Worm (Caenorhabditis elegans): ENCODE measurements around the gene sdhd-1.

sdhd-1 gene

DNA sequence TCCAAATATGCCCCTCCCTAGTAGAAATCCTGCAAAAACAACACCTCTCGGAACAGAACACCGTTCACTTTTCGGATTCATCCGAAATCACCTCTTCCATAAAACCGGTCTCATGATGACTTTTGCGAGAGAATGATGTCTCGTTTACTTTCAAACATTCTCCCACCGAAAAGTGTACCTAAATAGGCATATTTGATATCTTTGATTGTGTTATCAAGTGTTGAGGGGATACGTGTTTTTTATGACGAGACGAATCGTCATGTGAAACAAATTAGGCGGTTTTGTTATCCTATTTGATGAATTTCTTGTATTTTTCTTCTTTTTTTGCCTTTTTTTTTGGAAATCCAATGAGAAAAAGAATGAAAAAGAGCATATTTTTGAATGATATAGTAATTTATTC lies 34.5 kb downstream of the sdhd-1 start:
- no peak for TF ChIP-seq F13C5.2 (tag; optimal IDR thresholded peaks at IDR 0.05)
- TF ChIP-seq hmg-4 (GFP tag; optimal IDR thresholded peaks at IDR 0.05): no peak
- TF ChIP-seq tbx-37 (GFP tag; conservative IDR thresholded peaks at IDR 0.05): no peak
- no peak for TF ChIP-seq tbx-11 (GFP tag; IDR thresholded peaks at IDR 0.05)
- TF ChIP-seq tra-4 (tag; optimal IDR thresholded peaks at IDR 0.05): no peak
- no peak for TF ChIP-seq ama-1 (optimal IDR thresholded peaks at IDR 0.05)
- TF ChIP-seq hmbx-1 (tag; optimal IDR thresholded peaks at IDR 0.05): no peak
- TF ChIP-seq ceh-36 (tag; optimal IDR thresholded peaks at IDR 0.05): no peak

DNA sequence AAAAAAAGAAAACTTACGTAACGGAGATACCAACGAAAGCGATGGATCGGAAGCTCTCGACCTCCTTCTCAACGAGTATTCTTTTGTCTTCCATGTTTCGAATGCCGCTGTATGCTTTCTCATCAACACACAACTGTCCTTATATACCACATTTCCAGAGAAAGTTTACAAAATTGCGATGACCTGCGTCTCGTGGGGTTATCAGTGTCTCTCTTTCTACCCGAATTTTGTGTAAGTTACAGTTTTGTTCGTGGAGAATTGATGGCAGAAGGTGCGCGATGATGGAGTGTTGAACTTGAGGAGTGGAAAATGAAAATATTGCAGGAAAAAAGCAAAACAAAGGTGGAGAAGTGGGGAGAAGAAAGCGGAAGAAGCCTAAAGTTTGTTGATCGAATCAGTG lies 36.0 kb downstream of the sdhd-1 start, which contains the start of gene col-81:
Gene col-81, minus strand, starts transcription at position 101 of the 400 bp plus-strand sequence.
- TF ChIP-seq ets-7 (tag; optimal IDR thresholded peaks at IDR 0.05) (no peak), tbx-37 (GFP tag; conservative IDR thresholded peaks at IDR 0.05) (no peak), scrt-1 (GFP tag; IDR thresholded peaks at IDR 0.05) (no peak), ceh-13 (GFP tag; optimal IDR thresholded peaks at IDR 0.05) (no peak), aly-1 (tag; optimal IDR thresholded peaks at IDR 0.05) (no peak), pes-1 (GFP tag; IDR thresholded peaks at IDR 0.05) (no peak), flt-1 (GFP tag; IDR thresholded peaks at IDR 0.05) (no peak), sea-1 (GFP tag; conservative IDR thresholded peaks at IDR 0.05) (no peak), ceh-36 (tag; optimal IDR thresholded peaks at IDR 0.05) (no peak), ama-1 (optimal IDR thresholded peaks at IDR 0.05) (no peak), tra-4 (tag; optimal IDR thresholded peaks at IDR 0.05) (no peak)

DNA sequence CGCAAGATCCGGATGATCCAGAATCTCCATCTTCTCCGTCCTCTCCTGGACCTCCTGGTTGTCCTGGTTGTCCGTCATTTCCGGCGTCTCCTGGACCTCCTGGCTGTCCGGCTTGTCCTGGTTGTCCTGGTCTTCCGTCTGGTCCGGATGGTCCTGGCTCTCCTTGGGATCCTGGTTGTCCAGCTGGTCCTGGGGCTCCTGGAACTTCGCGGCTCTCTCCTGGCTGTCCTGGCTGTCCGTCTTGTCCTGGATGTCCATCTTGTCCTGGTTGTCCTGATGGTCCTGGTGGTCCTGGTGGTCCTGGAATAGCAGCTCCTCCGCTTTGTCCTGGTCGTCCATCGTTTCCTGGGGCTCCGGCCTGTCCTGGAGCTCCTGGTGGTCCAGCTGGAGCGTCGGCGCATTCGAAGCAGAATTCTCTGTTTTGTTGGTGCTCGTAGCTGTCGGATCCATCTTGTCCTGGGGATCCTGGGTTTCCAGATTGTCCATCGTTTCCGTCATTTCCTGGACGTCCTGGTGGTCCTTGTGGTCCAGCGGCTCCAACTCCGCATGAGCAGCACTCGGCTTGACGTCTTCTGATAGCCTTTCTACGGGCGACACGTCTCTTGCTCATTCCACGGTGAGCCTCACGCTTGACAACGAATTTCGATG lies 37.1 kb downstream of the sdhd-1 start:
- TF ChIP-seq scrt-1 (GFP tag; IDR thresholded peaks at IDR 0.05) (0 out of 2 replicates have a peak, but pooled peaks have one; percentile 19), aly-1 (tag; optimal IDR thresholded peaks at IDR 0.05) (no peak)

DNA sequence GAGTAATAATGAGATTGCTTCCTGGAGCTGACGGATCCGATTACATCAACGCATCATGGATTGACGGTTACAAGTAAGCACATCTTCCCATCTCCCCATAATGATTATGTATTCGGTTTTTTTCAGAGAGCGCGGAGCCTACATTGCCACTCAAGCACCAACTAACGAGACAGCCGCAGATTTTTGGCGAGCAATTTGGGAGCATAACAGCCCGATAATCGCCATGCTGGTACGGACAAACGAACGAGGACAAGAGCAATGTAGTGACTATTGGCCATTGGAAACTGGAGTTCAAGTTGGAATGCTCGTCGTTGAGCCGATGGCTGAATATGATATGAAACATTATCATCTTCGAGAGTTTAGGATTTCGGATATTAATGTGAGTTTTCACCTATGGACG lies 38.8 kb downstream of the sdhd-1 start:
- no peak for TF ChIP-seq ets-7 (tag; optimal IDR thresholded peaks at IDR 0.05)
- no peak for TF ChIP-seq hmbx-1 (tag; optimal IDR thresholded peaks at IDR 0.05)

DNA sequence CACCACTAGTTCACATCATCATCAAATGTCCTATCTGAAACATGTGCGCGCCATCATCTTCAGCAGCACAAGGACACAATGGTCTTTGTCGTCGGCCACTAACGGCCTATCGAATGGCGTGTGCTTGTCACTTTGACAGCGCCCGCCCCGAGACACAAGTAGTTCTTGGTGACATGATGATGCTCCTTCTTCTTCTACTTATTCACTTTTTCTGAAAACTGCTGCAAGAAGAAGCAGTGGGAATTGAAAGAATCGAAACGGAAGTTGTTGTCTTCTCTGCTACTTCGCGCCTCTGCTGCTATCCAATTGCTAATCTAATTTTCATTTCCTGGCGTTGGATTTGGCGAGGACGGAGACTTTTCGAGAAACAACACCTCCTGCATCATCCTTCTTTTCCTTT lies 45.3 kb downstream of the sdhd-1 start:
- TF ChIP-seq hmbx-1 (tag; optimal IDR thresholded peaks at IDR 0.05) (no peak), aly-1 (tag; optimal IDR thresholded peaks at IDR 0.05) (no peak), F13C5.2 (tag; optimal IDR thresholded peaks at IDR 0.05) (no peak), ceh-36 (tag; optimal IDR thresholded peaks at IDR 0.05) (no peak), ama-1 (optimal IDR thresholded peaks at IDR 0.05) (no peak), flt-1 (GFP tag; IDR thresholded peaks at IDR 0.05) (no peak), pes-1 (GFP tag; IDR thresholded peaks at IDR 0.05) (no peak), tbx-11 (GFP tag; IDR thresholded peaks at IDR 0.05) (no peak), hmg-4 (GFP tag; optimal IDR thresholded peaks at IDR 0.05) (no peak)
